Worm (Caenorhabditis elegans) whole organism, late embryonic: ENCODE measurements around the gene mask-1.

Experiments used
- K02D7.2 ChIP-seq: sonication (generic microtip); optimal IDR thresholded peaks from 2 replicates; lab custom pipeline; 2017; ENCODE audit warnings: mild to moderate bottlenecking, missing genetic modification characterization, missing compliant biosample characterization
- nfya-1 ChIP-seq: sonication (generic microtip); optimal IDR thresholded peaks from 2 replicates; lab custom pipeline; 2017; ENCODE audit warnings: missing genetic modification characterization, mild to moderate bottlenecking, missing compliant biosample characterization, antibody characterized with exemption, moderate library complexity
- pax-1 ChIP-seq: fragments of 150-350 bp; optimal IDR thresholded peaks from 2 replicates; lab custom pipeline; 2014; ENCODE audit warnings: missing biosample characterization, missing genetic modification characterization
- sox-4 ChIP-seq: sonication (generic microtip); optimal IDR thresholded peaks from 2 replicates; lab custom pipeline; 2017; ENCODE audit warnings: mild to moderate bottlenecking, missing genetic modification characterization, inconsistent platforms, missing compliant biosample characterization
- unc-42 ChIP-seq: sonication (generic microtip); optimal IDR thresholded peaks from 2 replicates; lab custom pipeline; 2016; ENCODE audit warnings: missing genotype, missing genetic modification characterization, missing compliant biosample characterization

ce11 chrIV:10349871-10350640, 24.6 kb upstream of the mask-1 start, which contains the start of the genes unc-43 and Y43C5B.3:
- TF ChIP-seq nfya-1 (tag; lab: Kevin White, UChicago) (no peak), K02D7.2 (no peak), unc-42 (tag; lab: Kevin White, UChicago) (no peak), sox-4 (tag; lab: Kevin White, UChicago) (no peak), pax-1 (no peak)
